Fruit fly (Drosophila melanogaster): ENCODE measurements around the gene Obp22a.

The Obp22a gene

DNA sequence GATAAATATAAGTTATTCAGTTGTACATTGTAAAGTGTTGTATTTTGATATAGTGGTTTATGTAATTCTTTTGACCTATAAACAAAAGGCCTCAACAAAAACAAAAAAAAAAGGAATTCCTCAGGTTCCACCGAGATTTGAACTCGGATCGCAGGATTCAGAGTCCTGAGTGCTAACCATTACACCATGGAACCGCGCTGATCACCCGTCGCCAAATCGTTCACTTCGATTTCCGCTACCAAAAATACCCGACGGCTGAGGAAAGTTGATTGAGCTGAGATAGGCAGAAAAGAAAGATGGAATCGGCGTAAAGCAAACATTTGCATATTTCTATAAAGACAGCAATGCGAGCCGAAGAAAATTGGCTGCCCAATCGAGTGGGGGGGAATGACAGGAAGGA lies 21.1 kb upstream of the Obp22a start:
- no peak for TF ChIP-seq ttk (GFP tag; IDR thresholded peaks at IDR 0.05)
- TF ChIP-seq chinmo (GFP tag; IDR thresholded peaks at IDR 0.05; ENCODE audit: partially characterized antibody), result no peak
- no peak for TF ChIP-seq CG7839 (tag; optimal IDR thresholded peaks at IDR 0.05)
- no peak for TF ChIP-seq CTCF (GFP tag; optimal IDR thresholded peaks at IDR 0.05)
- no peak for TF ChIP-seq ab (GFP tag; optimal IDR thresholded peaks at IDR 0.05)
- TF ChIP-seq CG17829 (tag; optimal IDR thresholded peaks at IDR 0.05), result no peak
- TF ChIP-seq amos (GFP tag; IDR thresholded peaks at IDR 0.05; ENCODE audit: partially characterized antibody), result peak; percentile 78; the same call in 1 of the 2 replicates
- TF ChIP-seq Nf-YA (GFP tag; IDR thresholded peaks at IDR 0.05), result no peak
- no peak for TF ChIP-seq Jarid2 (GFP tag; optimal IDR thresholded peaks at IDR 0.05)
- no peak for TF ChIP-seq slp2 (GFP tag; optimal IDR thresholded peaks at IDR 0.05)
- TF ChIP-seq CG17912 (GFP tag; optimal IDR thresholded peaks at IDR 0.05), result no peak
- TF ChIP-seq usp (GFP tag; optimal IDR thresholded peaks at IDR 0.05), result no peak
- TF ChIP-seq CG4707 (GFP tag; optimal IDR thresholded peaks at IDR 0.05), result no peak
- TF ChIP-seq kni (GFP tag; optimal IDR thresholded peaks at IDR 0.05), result no peak
- TF ChIP-seq CG15011 (GFP tag; optimal IDR thresholded peaks at IDR 0.05), result no peak
- no peak for TF ChIP-seq CG6175 (GFP tag; IDR thresholded peaks at IDR 0.05)
- TF ChIP-seq CG6791 (GFP tag; IDR thresholded peaks at IDR 0.05; ENCODE audit: partially characterized antibody), result peak; percentile 70; the same call in 2 of the 3 replicates
- TF ChIP-seq sisA (GFP tag; IDR thresholded peaks at IDR 0.05), result no peak
- no peak for TF ChIP-seq B-H1 (GFP tag; IDR thresholded peaks at IDR 0.05)
- no peak for TF ChIP-seq maf-S (GFP tag; optimal IDR thresholded peaks at IDR 0.05)
- no peak for TF ChIP-seq CG13287 (GFP tag; IDR thresholded peaks at IDR 0.05; ENCODE audit: partially characterized antibody)
- no peak for TF ChIP-seq Antp (GFP tag; optimal IDR thresholded peaks at IDR 0.05)
- TF ChIP-seq CG16815 (GFP tag; optimal IDR thresholded peaks at IDR 0.05), result no peak
- TF ChIP-seq odd (GFP tag; optimal IDR thresholded peaks at IDR 0.05), result no peak
- TF ChIP-seq CG12071 (GFP tag; optimal IDR thresholded peaks at IDR 0.05), result no peak
- TF ChIP-seq CG6854 (GFP tag; optimal IDR thresholded peaks at IDR 0.05), result no peak
- no peak for TF ChIP-seq CG12219 (GFP tag; optimal IDR thresholded peaks at IDR 0.05)
- TF ChIP-seq CG4617 (GFP tag; optimal IDR thresholded peaks at IDR 0.05; ENCODE audit: borderline replicate concordance), result no peak
- no peak for TF ChIP-seq cas (GFP tag; IDR thresholded peaks at IDR 0.05)
- no peak for TF ChIP-seq CG11398 (GFP tag; optimal IDR thresholded peaks at IDR 0.05)
- TF ChIP-seq CoRest (tag; optimal IDR thresholded peaks at IDR 0.05), result no peak
- no peak for TF ChIP-seq ap (GFP tag; IDR thresholded peaks at IDR 0.05)
- TF ChIP-seq shn (GFP tag; optimal IDR thresholded peaks at IDR 0.05), result no peak
- no peak for TF ChIP-seq pan (optimal IDR thresholded peaks at IDR 0.05)
- TF ChIP-seq pan (GFP tag; optimal IDR thresholded peaks at IDR 0.05 in 1 of 2, IDR thresholded peaks at IDR 0.05 in 1 of 2), result no peak
- TF ChIP-seq zf30C (GFP tag; optimal IDR thresholded peaks at IDR 0.05), result no peak
- TF ChIP-seq CG30403 (GFP tag; optimal IDR thresholded peaks at IDR 0.05), result no peak
- no peak for TF ChIP-seq CG18619 (GFP tag; optimal IDR thresholded peaks at IDR 0.05)
- TF ChIP-seq CG17568 (GFP tag; optimal IDR thresholded peaks at IDR 0.05), result no peak
- TF ChIP-seq Med (GFP tag), result no peak
- TF ChIP-seq gfzf (GFP tag; optimal IDR thresholded peaks at IDR 0.05), result no peak
- TF ChIP-seq sima (GFP tag; optimal IDR thresholded peaks at IDR 0.05), result no peak
- no peak for TF ChIP-seq CG7786 (GFP tag; optimal IDR thresholded peaks at IDR 0.05)
- no peak for TF ChIP-seq Max (GFP tag; optimal IDR thresholded peaks at IDR 0.05)
- no peak for TF ChIP-seq CG10147 (GFP tag; optimal IDR thresholded peaks at IDR 0.05)
- TF ChIP-seq CG8924 (tag; optimal IDR thresholded peaks at IDR 0.05), result no peak
- no peak for TF ChIP-seq CG12299 (tag; optimal IDR thresholded peaks at IDR 0.05)
- TF ChIP-seq esg (GFP tag; conservative IDR thresholded peaks at IDR 0.05), result no peak
- no peak for TF ChIP-seq pzg (GFP tag; optimal IDR thresholded peaks at IDR 0.05)
- no peak for TF ChIP-seq Dp (GFP tag; optimal IDR thresholded peaks at IDR 0.05)
- TF ChIP-seq ci (GFP tag; IDR thresholded peaks at IDR 0.05), result 0 out of 3 replicates have a peak, but pooled peaks have one; percentile 32
- no peak for TF ChIP-seq HmgZ (tag; optimal IDR thresholded peaks at IDR 0.05)

Data from whole organism, embryonic.